Worm (Caenorhabditis elegans) whole organism, L4/young adult: Measurements from ENCODE around the gene sqv-4.

Experiments
- W03F9.2 ChIP-seq: fragments of 150-350 bp; optimal IDR thresholded peaks from 2 replicates; lab custom pipeline; 2014; ENCODE audit warnings: missing biosample characterization, missing genetic modification characterization
- him-1 ChIP-seq: sonication (generic microtip); optimal IDR thresholded peaks from 2 replicates; lab custom pipeline; 2016; ENCODE audit warnings: missing genotype, missing genetic modification reagents, missing genetic modification characterization, missing compliant biosample characterization

DNA sequence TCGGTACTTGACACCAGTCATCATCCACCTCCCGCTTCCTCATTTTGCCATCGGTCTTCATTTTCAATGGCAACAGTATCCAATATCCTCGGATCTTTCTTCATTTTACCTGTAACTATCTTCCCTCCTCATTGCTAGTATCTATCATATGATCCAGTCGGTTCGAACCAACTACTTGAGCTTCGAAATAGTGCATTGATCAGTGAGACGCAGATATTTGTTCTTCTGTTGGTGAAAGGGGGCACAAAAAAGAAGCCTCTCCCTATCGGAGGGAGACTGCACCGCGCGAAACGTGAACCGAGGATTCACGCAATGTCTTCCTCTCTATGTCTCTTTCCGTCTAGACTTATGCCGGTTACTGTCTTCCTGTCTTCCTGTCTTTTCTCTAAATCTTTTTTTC, 30.0 kb upstream of the sqv-4 start:
- TF ChIP-seq him-1 (tag; lab: Kevin White, UChicago): no peak
- no peak for TF ChIP-seq W03F9.2 (tag; lab: Kevin White, UChicago)
